Worm (Caenorhabditis elegans) whole organism, L3 larva: ENCODE measurements around the gene T21C9.6.
A peak's percentile ranks its signal among the peaks of the same experiment; 100 is the strongest.

Experiments
- ZK546.5 ChIP-seq: sonication (generic microtip); optimal IDR thresholded peaks from 2 replicates; lab custom pipeline; 2017; ENCODE audit warnings: missing biosample characterization, missing genetic modification characterization
- ama-1 ChIP-seq: fragments of 150-350 bp; optimal IDR thresholded peaks from 2 replicates; lab custom pipeline; 2018
- ceh-16 ChIP-seq: sonication (generic microtip); optimal IDR thresholded peaks from 2 replicates; lab custom pipeline; 2017; ENCODE audit warnings: missing biosample characterization, missing genetic modification characterization
- ceh-28 ChIP-seq: fragments of 150-350 bp; optimal IDR thresholded peaks from 2 replicates; lab custom pipeline; 2014; ENCODE audit warnings: missing biosample characterization, missing genetic modification reagents, missing genetic modification characterization
- ceh-82 ChIP-seq: fragments of 150-350 bp; optimal IDR thresholded peaks from 2 replicates; lab custom pipeline; 2014; ENCODE audit warnings: missing biosample characterization, missing genetic modification characterization
- ceh-9 ChIP-seq: sonication (generic microtip); optimal IDR thresholded peaks from 2 replicates; lab custom pipeline; 2018; ENCODE audit warnings: missing biosample characterization, missing genetic modification characterization
- daf-12 ChIP-seq: fragments of 150-350 bp; optimal IDR thresholded peaks from 2 replicates; lab custom pipeline; 2014; ENCODE audit warnings: missing biosample characterization, missing genetic modification reagents, missing genetic modification characterization
- egl-27 ChIP-seq: sonication (generic microtip); optimal IDR thresholded peaks from 4 replicates; lab custom pipeline; 2017; ENCODE audit warnings: missing biosample characterization, missing genetic modification reagents, missing genetic modification characterization
- elt-1 ChIP-seq: fragments of 150-350 bp; optimal IDR thresholded peaks from 2 replicates; lab custom pipeline; 2014; ENCODE audit warnings: missing biosample characterization, missing genetic modification characterization
- elt-2 ChIP-seq: sonication (generic microtip); optimal IDR thresholded peaks from 2 replicates; lab custom pipeline; 2016; ENCODE audit warnings: missing genetic modification reagents, mild to moderate bottlenecking, missing genetic modification characterization, missing compliant biosample characterization
- elt-3 ChIP-seq, 3 experiments: fragments of 150-350 bp in 1 of 3; sonication (generic microtip) in 2 of 3; optimal IDR thresholded peaks; 2 replicates in 2 of 3; 4 replicates in 1 of 3; lab custom pipeline; 2014 to 2017; ENCODE audit warnings: missing biosample characterization in 3 of 3, missing genetic modification characterization in 3 of 3
- eor-1 ChIP-seq, 2 experiments: fragments of 150-350 bp; optimal IDR thresholded peaks; 2 replicates each; lab custom pipeline; 2014 to 2018; ENCODE audit warnings: missing biosample characterization in 2 of 2, missing genetic modification characterization in 2 of 2
- fkh-10 ChIP-seq: sonication (generic microtip); optimal IDR thresholded peaks from 2 replicates; lab custom pipeline; 2017; ENCODE audit warnings: missing biosample characterization, missing genetic modification reagents, missing genetic modification characterization
- fkh-2 ChIP-seq: fragments of 150-350 bp; optimal IDR thresholded peaks from 2 replicates; lab custom pipeline; 2014; ENCODE audit warnings: missing biosample characterization, missing genetic modification reagents, missing genetic modification characterization
- hmg-11 ChIP-seq: sonication (generic microtip); optimal IDR thresholded peaks from 2 replicates; lab custom pipeline; 2016; ENCODE audit warnings: missing genetic modification characterization, missing compliant biosample characterization
- jun-1 ChIP-seq: fragments of 150-350 bp; optimal IDR thresholded peaks from 2 replicates; lab custom pipeline; 2014; ENCODE audit warnings: missing biosample characterization, missing genetic modification reagents, missing genetic modification characterization
- mdl-1 ChIP-seq: fragments of 150-350 bp; optimal IDR thresholded peaks from 2 replicates; lab custom pipeline; 2014; ENCODE audit warnings: missing biosample characterization, missing genetic modification characterization
- nhr-11 ChIP-seq: fragments of 150-350 bp; optimal IDR thresholded peaks from 2 replicates; lab custom pipeline; 2014; ENCODE audit warnings: missing biosample characterization, missing genetic modification characterization
- nhr-23 ChIP-seq: fragments of 150-350 bp; optimal IDR thresholded peaks from 2 replicates; lab custom pipeline; 2014; ENCODE audit warnings: missing biosample characterization, missing genetic modification reagents, missing genetic modification characterization
- nhr-28 ChIP-seq: fragments of 150-350 bp; optimal IDR thresholded peaks from 2 replicates; lab custom pipeline; 2014; ENCODE audit warnings: missing biosample characterization, missing genetic modification characterization
- nhr-67 ChIP-seq: fragments of 150-350 bp; optimal IDR thresholded peaks from 2 replicates; lab custom pipeline; 2014; ENCODE audit warnings: missing biosample characterization, missing genetic modification characterization
- nhr-76 ChIP-seq: fragments of 150-350 bp; sonication (generic microtip); optimal IDR thresholded peaks from 5 replicates; lab custom pipeline; 2014; ENCODE audit warnings: missing biosample characterization, missing genetic modification characterization
- nhr-77 ChIP-seq: fragments of 150-350 bp; optimal IDR thresholded peaks from 2 replicates; lab custom pipeline; 2014; ENCODE audit warnings: missing biosample characterization, missing genetic modification characterization
- pha-4 ChIP-seq: fragments of 150-350 bp; optimal IDR thresholded peaks from 2 replicates; lab custom pipeline; 2014; ENCODE audit warnings: missing biosample characterization, missing genetic modification reagents, missing genetic modification characterization
- pqm-1 ChIP-seq: fragments of 150-350 bp; optimal IDR thresholded peaks from 2 replicates; lab custom pipeline; 2017; ENCODE audit warnings: missing biosample characterization, missing genetic modification characterization, inconsistent platforms
- sea-2 ChIP-seq: fragments of 150-350 bp; sonication (generic microtip); optimal IDR thresholded peaks from 4 replicates; lab custom pipeline; 2014; ENCODE audit warnings: missing biosample characterization, missing genetic modification reagents, missing genetic modification characterization
- skn-1 ChIP-seq: fragments of 150-350 bp; optimal IDR thresholded peaks from 2 replicates; lab custom pipeline; 2014; ENCODE audit warnings: missing biosample characterization, missing genetic modification characterization
- snpc-4 ChIP-seq: fragments of 150-350 bp; optimal IDR thresholded peaks from 2 replicates; lab custom pipeline; 2014; ENCODE audit warnings: missing biosample characterization, missing genetic modification characterization
- unc-39 ChIP-seq: sonication (generic microtip); optimal IDR thresholded peaks from 4 replicates; lab custom pipeline; 2017; ENCODE audit warnings: missing biosample characterization, missing genetic modification characterization
- unc-62 ChIP-seq: fragments of 150-350 bp; sonication (generic microtip); optimal IDR thresholded peaks from 4 replicates; lab custom pipeline; 2014; ENCODE audit warnings: missing biosample characterization, missing genetic modification reagents, missing genetic modification characterization
- zag-1 ChIP-seq: fragments of 150-350 bp; optimal IDR thresholded peaks from 2 replicates; lab custom pipeline; 2014; ENCODE audit warnings: missing biosample characterization, missing genetic modification characterization
- ztf-11 ChIP-seq: fragments of 150-350 bp; optimal IDR thresholded peaks from 2 replicates; lab custom pipeline; 2014; ENCODE audit warnings: missing biosample characterization, missing genetic modification characterization
- ztf-4 ChIP-seq: fragments of 150-350 bp; optimal IDR thresholded peaks from 2 replicates; lab custom pipeline; 2014; ENCODE audit warnings: missing biosample characterization, missing genetic modification characterization

T21C9.6 gene

ce11 chrV:10578938-10579337 lies 2.7 kb upstream of the T21C9.6 start, which contains the start of the genes erh-1 and lpd-9 (continued):
- no peak for TF ChIP-seq nhr-77 (tag; lab: Kevin White, UChicago)
- peak; percentile 88 for TF ChIP-seq nhr-23 (tag; lab: Kevin White, UChicago)
- peak; percentile 60 for TF ChIP-seq elt-2
- TF ChIP-seq daf-12 (tag; lab: Kevin White, UChicago), result no peak
- TF ChIP-seq snpc-4 (tag; lab: Kevin White, UChicago), result peak; percentile 68
- TF ChIP-seq ztf-11 (tag; lab: Kevin White, UChicago), result no peak
- no peak for TF ChIP-seq unc-62
- TF ChIP-seq hmg-11 (tag; lab: Kevin White, UChicago), result peak; percentile 76
- peak; percentile 7 for TF ChIP-seq skn-1

ce11 chrV:10580638-10581037 lies 1.0 kb upstream of the T21C9.6 start:
- TF ChIP-seq pha-4 (tag; lab: Kevin White, UChicago) (peak; percentile 19), elt-1 (tag; lab: Kevin White, UChicago) (no peak), ceh-82 (tag; lab: Kevin White, UChicago) (no peak), pqm-1 (tag; lab: Kevin White, UChicago) (peak; percentile 56), ceh-28 (tag; lab: Kevin White, UChicago) (peak; percentile 25), elt-2 (peak; percentile 84), elt-3 (tag; optimal IDR thresholded peaks at IDR 0.05; lab: Kevin White, UChicago) (no peak)

ce11 chrV:10588694-10589093 lies 7.0 kb downstream of the T21C9.6 start, which contains the start of gene srg-32:
Gene srg-32 (minus strand): TSS chrV:10588794.
- TF ChIP-seq zag-1 (tag; lab: Kevin White, UChicago), result no peak
- no peak for TF ChIP-seq jun-1
- no peak for TF ChIP-seq hmg-11 (tag; lab: Kevin White, UChicago)
- no peak for TF ChIP-seq ztf-11 (tag; lab: Kevin White, UChicago)
- TF ChIP-seq fkh-10 (GFP tag; lab: Kevin White, UChicago), result no peak
- TF ChIP-seq ama-1 (lab: Kevin White, UChicago), result no peak
- no peak for TF ChIP-seq nhr-11 (tag; lab: Kevin White, UChicago)
- no peak for TF ChIP-seq pqm-1 (tag; lab: Kevin White, UChicago)
- no peak for TF ChIP-seq elt-1 (tag; lab: Kevin White, UChicago)
- no peak for TF ChIP-seq egl-27
- no peak for TF ChIP-seq elt-2
- TF ChIP-seq, all 47 proteins: peak for 0

- TF ChIP-seq nhr-23 (tag; lab: Kevin White, UChicago) (no peak), ztf-4 (tag; lab: Kevin White, UChicago) (no peak), nhr-28 (tag; lab: Kevin White, UChicago) (no peak), ceh-28 (tag; lab: Kevin White, UChicago) (peak; percentile 37), egl-27 (no peak), nhr-67 (tag; lab: Kevin White, UChicago) (no peak), pqm-1 (tag; lab: Kevin White, UChicago) (peak; percentile 6), elt-2 (peak; percentile 70), fkh-2 (tag; lab: Kevin White, UChicago) (no peak), daf-12 (tag; lab: Kevin White, UChicago) (no peak), pha-4 (tag; lab: Kevin White, UChicago) (peak; percentile 51)
- TF ChIP-seq, all 47 proteins: peak for 4
Observed at ce11 chrV:10589774-10590528, 8.3 kb downstream of the T21C9.6 start, which contains the start of gene ttr-23. Gene ttr-23 (minus strand): TSS chrV:10589860.

- TF ChIP-seq skn-1 (no peak), ama-1 (lab: Kevin White, UChicago) (no peak), elt-3 (tag; optimal IDR thresholded peaks at IDR 0.05; lab: Kevin White, UChicago) (no peak), hmg-11 (tag; lab: Kevin White, UChicago) (no peak), fkh-10 (GFP tag; lab: Kevin White, UChicago) (no peak), ceh-16 (tag; lab: Kevin White, UChicago) (no peak), ZK546.5 (no peak), sea-2 (no peak), pqm-1 (tag; lab: Kevin White, UChicago) (no peak), ceh-28 (tag; lab: Kevin White, UChicago) (no peak), nhr-76 (tag; lab: Kevin White, UChicago) (no peak), nhr-77 (tag; lab: Kevin White, UChicago) (no peak), unc-39 (tag; lab: Kevin White, UChicago) (no peak), mdl-1 (tag; lab: Kevin White, UChicago) (no peak), zag-1 (tag; lab: Kevin White, UChicago) (no peak), ceh-9 (no peak), snpc-4 (tag; lab: Kevin White, UChicago) (no peak), nhr-67 (tag; lab: Kevin White, UChicago) (no peak), eor-1 (tag; optimal IDR thresholded peaks at IDR 0.05; lab: Kevin White, UChicago) (no peak)
Observed at ce11 chrV:10592479-10592878, 10.8 kb downstream of the T21C9.6 start, which contains the start of gene T21C9.9. Gene T21C9.9 (minus strand): TSS chrV:10592579.
